Worm (Caenorhabditis elegans): ENCODE results near the gene T14F9.2.

DNA sequence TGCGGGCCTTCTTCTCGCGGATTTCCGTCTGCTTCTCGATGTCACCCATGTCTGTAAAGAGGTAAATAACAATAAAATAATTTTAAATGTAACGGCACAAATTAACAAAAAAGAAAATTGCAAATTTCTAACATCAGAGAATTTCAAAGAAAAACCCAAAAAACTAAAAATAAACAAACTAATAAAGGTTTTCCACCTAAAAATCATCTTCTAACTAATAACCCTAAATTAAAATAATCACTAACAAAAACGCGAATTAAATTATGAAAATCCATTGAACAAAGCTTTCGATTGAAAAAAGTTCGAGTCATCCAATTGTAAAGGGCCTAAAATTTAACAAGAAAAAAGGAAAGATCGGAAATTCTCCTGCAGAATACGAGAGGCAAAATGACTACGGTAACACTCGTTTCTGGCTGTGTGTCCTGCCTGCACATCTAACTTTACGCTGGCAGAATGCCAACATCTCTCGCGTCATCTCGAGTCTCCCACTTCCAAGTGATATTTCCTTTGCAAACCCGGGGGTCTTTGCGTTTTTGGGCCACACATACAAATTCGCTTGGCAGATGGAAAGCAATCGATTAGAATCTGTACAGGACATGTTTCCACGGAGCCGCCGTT, 8.6 kb downstream of the T14F9.2 start, which contains the start of gene rpl-11.2:
- peak; percentile 93 for TF ChIP-seq mes-2 (tag; optimal IDR thresholded peaks at IDR 0.05; ENCODE audit: poor library complexity, severe bottlenecking)
- peak; percentile 96 for TF ChIP-seq nhr-25 (tag; optimal IDR thresholded peaks at IDR 0.05; ENCODE audit: borderline replicate concordance, insufficient read depth)
- TF ChIP-seq aly-2 (tag; optimal IDR thresholded peaks at IDR 0.05), result no peak
- peak; percentile 65 for TF ChIP-seq dmd-9 (GFP tag; IDR thresholded peaks at IDR 0.05)
- no peak for TF ChIP-seq unc-130 (GFP tag; optimal IDR thresholded peaks at IDR 0.05)
- no peak for TF ChIP-seq ZK337.2 (GFP tag; IDR thresholded peaks at IDR 0.05)

Data from whole organism, L4 larva.